Worm (Caenorhabditis elegans): Measurements from ENCODE around the gene Y38C1AA.6.

DNA sequence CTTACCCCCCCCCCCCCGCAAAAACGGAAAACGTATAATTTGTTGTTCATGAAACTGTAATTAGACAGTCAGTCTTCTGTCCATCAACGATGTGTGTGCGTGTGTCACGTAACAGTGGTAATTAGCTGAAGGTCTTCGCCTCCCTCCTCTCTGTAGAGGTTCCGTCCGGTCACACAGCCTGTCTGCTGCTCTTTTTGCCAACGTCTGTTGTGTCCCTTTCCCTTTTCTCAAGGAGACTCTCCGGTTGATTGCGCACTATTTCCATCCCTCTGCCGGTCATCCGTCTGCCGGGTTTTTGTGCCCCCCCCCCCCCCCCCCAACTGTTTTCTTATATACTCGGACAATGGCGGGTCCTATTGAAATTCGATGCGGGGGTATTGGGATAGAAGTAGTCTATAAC, 13.1 kb downstream of the Y38C1AA.6 start:
- no peak for TF ChIP-seq sem-2 (GFP tag; optimal IDR thresholded peaks at IDR 0.05)
- peak; percentile 56 for TF ChIP-seq ztf-11 (tag; optimal IDR thresholded peaks at IDR 0.05)
- TF ChIP-seq nhr-237 (tag; optimal IDR thresholded peaks at IDR 0.05): no peak
